Worm (Caenorhabditis elegans): Measurements from ENCODE around the gene C13C4.7.

- no peak for TF ChIP-seq hnd-1 (tag; optimal IDR thresholded peaks at IDR 0.05)
- TF ChIP-seq B0310.2 (tag; optimal IDR thresholded peaks at IDR 0.05), result no peak
- TF ChIP-seq F13C5.2 (tag; optimal IDR thresholded peaks at IDR 0.05), result no peak
- TF ChIP-seq ama-1 (optimal IDR thresholded peaks at IDR 0.05), result no peak
Observed at ce11 chrV:12150607-12151006, 30.3 kb upstream of the C13C4.7 start, which contains the start of gene che-11.
